Worm (Caenorhabditis elegans) whole organism, early embryonic: Measurements from ENCODE around the gene T19D2.13.
A peak's percentile ranks its signal among the peaks of the same experiment; 100 is the strongest.

ENCODE experiments used
- B0310.2 ChIP-seq: sonication (generic microtip); optimal IDR thresholded peaks from 2 replicates; lab custom pipeline; 2016; ENCODE audit warnings: mild to moderate bottlenecking, missing genetic modification characterization, missing compliant biosample characterization
- F13C5.2 ChIP-seq: sonication (generic microtip); optimal IDR thresholded peaks from 2 replicates; lab custom pipeline; 2017; ENCODE audit warnings: mild to moderate bottlenecking, missing genetic modification characterization, inconsistent platforms, missing compliant biosample characterization
- aly-1 ChIP-seq: sonication (generic microtip); optimal IDR thresholded peaks from 2 replicates; lab custom pipeline; 2016; ENCODE audit warnings: missing genetic modification characterization, missing compliant biosample characterization
- ama-1 ChIP-seq: fragments of 150-350 bp; optimal IDR thresholded peaks from 2 replicates; lab custom pipeline; 2014
- ceh-13 ChIP-seq: fragments of 200-800 bp; sonication (Bioruptor generic); optimal IDR thresholded peaks from 2 replicates; lab custom pipeline; 2018; ENCODE audit warnings: mild to moderate bottlenecking, missing genetic modification characterization, missing compliant biosample characterization
- ceh-36 ChIP-seq: sonication (generic microtip); optimal IDR thresholded peaks from 2 replicates; lab custom pipeline; 2016; ENCODE audit warnings: missing genetic modification characterization, inconsistent platforms, missing compliant biosample characterization
- ets-7 ChIP-seq: sonication (generic microtip); optimal IDR thresholded peaks from 2 replicates; lab custom pipeline; 2016; ENCODE audit warnings: missing genotype, missing genetic modification characterization, missing compliant biosample characterization
- flt-1 ChIP-seq: fragments of 200-800 bp; sonication (Bioruptor generic); IDR thresholded peaks from 2 replicates; pipeline ENCODE4 v1.3.6; 2022; ENCODE audit warnings: missing genetic modification characterization, missing compliant biosample characterization
- hmbx-1 ChIP-seq: sonication (generic microtip); optimal IDR thresholded peaks from 2 replicates; lab custom pipeline; 2016; ENCODE audit warnings: mild to moderate bottlenecking, missing genetic modification characterization, missing compliant biosample characterization
- hmg-4 ChIP-seq: fragments of 200-800 bp; sonication (Bioruptor generic); optimal IDR thresholded peaks from 2 replicates; lab custom pipeline; 2018; ENCODE audit warnings: mild to moderate bottlenecking, missing genetic modification characterization, missing compliant biosample characterization
- hnd-1 ChIP-seq: sonication (generic microtip); optimal IDR thresholded peaks from 2 replicates; lab custom pipeline; 2016; ENCODE audit warnings: missing genetic modification characterization, missing compliant biosample characterization
- pes-1 ChIP-seq: fragments of 200-800 bp; sonication (Bioruptor generic); IDR thresholded peaks from 2 replicates; pipeline ENCODE4 v1.3.6; 2022; ENCODE audit warnings: missing genetic modification reagents, missing genetic modification characterization, missing compliant biosample characterization
- scrt-1 ChIP-seq: fragments of 200-800 bp; sonication (Bioruptor generic); IDR thresholded peaks from 2 replicates; pipeline ENCODE4 v1.3.6; 2022; ENCODE audit warnings: missing genetic modification characterization, missing compliant biosample characterization
- sea-1 ChIP-seq: fragments of 200-800 bp; sonication (Bioruptor generic); conservative IDR thresholded peaks from 2 replicates; pipeline ENCODE4 v1.3.6; 2022; ENCODE audit warnings: missing genetic modification characterization, missing compliant biosample characterization
- tbx-11 ChIP-seq: fragments of 200-800 bp; sonication (Bioruptor generic); IDR thresholded peaks from 2 replicates; pipeline ENCODE4 v1.3.6; 2022; ENCODE audit warnings: missing genetic modification characterization, missing compliant biosample characterization
- tbx-37 ChIP-seq: fragments of 200-800 bp; sonication (Bioruptor generic); conservative IDR thresholded peaks from 2 replicates; pipeline ENCODE4 v1.3.6; 2022; ENCODE audit warnings: missing genetic modification reagents, missing genetic modification characterization, missing compliant biosample characterization
- tra-4 ChIP-seq: sonication (generic microtip); optimal IDR thresholded peaks from 2 replicates; lab custom pipeline; 2017; ENCODE audit warnings: missing genetic modification characterization, missing compliant biosample characterization

T19D2.13 gene

DNA sequence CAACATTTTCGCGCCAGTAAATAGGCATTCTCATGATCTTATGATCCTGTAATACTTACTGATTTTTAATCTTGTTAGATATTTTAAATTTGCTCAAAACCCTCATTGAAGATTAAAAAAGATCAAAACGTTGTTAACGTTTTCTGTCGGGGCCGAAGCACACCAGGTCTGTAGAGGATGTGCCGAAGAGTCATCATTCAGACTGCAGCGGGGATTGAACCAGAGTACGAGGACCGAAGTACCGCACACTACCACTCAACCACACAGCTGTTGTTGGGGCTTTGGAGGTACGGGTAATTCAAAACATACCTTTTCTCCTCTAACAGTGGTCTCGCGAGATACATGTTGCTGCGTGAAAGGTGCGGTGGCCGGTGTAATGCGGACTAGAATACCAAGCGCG, 27.9 kb downstream of the T19D2.13 start:
- peak; percentile 33 for TF ChIP-seq hmbx-1
- TF ChIP-seq tbx-37 (GFP tag; lab: Robert Waterston, UW) = peak; percentile 50; the same call in 1 of the 2 replicates
- peak; percentile 49 for TF ChIP-seq ceh-13 (GFP tag; lab: Kevin White, UChicago)
- peak; percentile 42 for TF ChIP-seq F13C5.2
- TF ChIP-seq hnd-1 (tag; lab: Kevin White, UChicago) = peak; percentile 35
- TF ChIP-seq ama-1 (lab: Kevin White, UChicago) = no peak
- TF ChIP-seq scrt-1 (GFP tag; lab: Robert Waterston, UW) = peak; percentile 82
- peak; percentile 49 for TF ChIP-seq tra-4 (tag; lab: Kevin White, UChicago)
- peak; percentile 75 for TF ChIP-seq B0310.2
- peak; percentile 55 for TF ChIP-seq aly-1 (tag; lab: Kevin White, UChicago)
- peak; percentile 77; the same call in 1 of the 2 replicates for TF ChIP-seq sea-1 (GFP tag; lab: Robert Waterston, UW)
- TF ChIP-seq ets-7 (tag; lab: Kevin White, UChicago) = no peak
- TF ChIP-seq flt-1 = peak; percentile 70
- TF ChIP-seq pes-1 (GFP tag; lab: Robert Waterston, UW) = peak; percentile 83
- TF ChIP-seq ceh-36 (tag; lab: Kevin White, UChicago) = peak; percentile 85
- peak; percentile 64 for TF ChIP-seq tbx-11 (GFP tag; lab: Robert Waterston, UW)
- TF ChIP-seq hmg-4 (GFP tag; lab: Kevin White, UChicago) = peak; percentile 76

DNA sequence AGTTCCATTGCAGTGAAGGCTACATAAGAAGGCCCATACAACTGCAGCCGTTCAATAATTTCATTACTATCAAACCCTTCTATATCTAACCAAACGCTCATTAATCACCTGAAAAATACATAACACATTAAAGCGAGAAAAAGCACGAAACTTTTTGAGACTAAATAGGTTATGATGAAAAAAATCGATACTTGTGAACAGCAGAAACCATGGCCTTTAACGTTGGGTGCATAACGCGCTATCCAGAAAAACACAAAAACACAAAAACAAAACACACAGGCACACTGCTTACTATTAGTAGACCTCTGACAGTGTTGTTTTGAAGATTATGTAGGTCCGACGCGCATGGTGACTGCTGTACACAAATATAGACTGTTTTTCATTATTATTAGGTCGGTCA, 30.9 kb downstream of the T19D2.13 start, which contains the start of gene T22B2.5:
Gene T22B2.5 (minus strand): TSS at position 101 of the 400 bp plus-strand sequence.
- no peak for TF ChIP-seq tra-4 (tag; lab: Kevin White, UChicago)
- TF ChIP-seq ceh-13 (GFP tag; lab: Kevin White, UChicago) = no peak
- no peak for TF ChIP-seq scrt-1 (GFP tag; lab: Robert Waterston, UW)
- TF ChIP-seq hmbx-1 = no peak
- no peak for TF ChIP-seq ets-7 (tag; lab: Kevin White, UChicago)
- no peak for TF ChIP-seq hnd-1 (tag; lab: Kevin White, UChicago)
- TF ChIP-seq ceh-36 (tag; lab: Kevin White, UChicago) = no peak
- no peak for TF ChIP-seq tbx-11 (GFP tag; lab: Robert Waterston, UW)
- TF ChIP-seq sea-1 (GFP tag; lab: Robert Waterston, UW) = no peak
- no peak for TF ChIP-seq pes-1 (GFP tag; lab: Robert Waterston, UW)
- TF ChIP-seq ama-1 (lab: Kevin White, UChicago) = no peak
- no peak for TF ChIP-seq flt-1
- no peak for TF ChIP-seq aly-1 (tag; lab: Kevin White, UChicago)
- TF ChIP-seq F13C5.2 = no peak
- no peak for TF ChIP-seq tbx-37 (GFP tag; lab: Robert Waterston, UW)
- TF ChIP-seq B0310.2 = no peak
- TF ChIP-seq hmg-4 (GFP tag; lab: Kevin White, UChicago) = no peak

DNA sequence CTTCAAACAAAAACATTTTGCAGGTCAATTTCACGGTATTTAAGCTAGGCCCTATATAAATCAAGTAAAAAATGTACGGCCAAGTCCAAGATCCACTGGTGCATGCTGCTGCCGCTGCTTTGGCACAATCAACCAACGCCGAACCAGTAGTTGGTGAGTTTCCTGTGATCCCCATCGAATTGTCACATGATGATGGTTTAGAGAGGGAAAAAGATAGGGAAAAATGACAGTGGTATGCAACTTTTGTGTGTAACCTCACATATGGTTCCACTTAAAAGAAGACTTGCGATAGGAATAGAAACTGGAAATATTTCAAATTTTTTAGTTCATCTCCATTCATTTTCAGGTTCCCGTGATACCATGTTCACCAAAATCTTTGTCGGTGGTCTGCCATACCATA, 37.6 kb downstream of the T19D2.13 start, which contains the start of gene sup-12:
Gene sup-12 (plus strand): TSS at position 17 of the 400 bp plus-strand sequence.
- no peak for TF ChIP-seq scrt-1 (GFP tag; lab: Robert Waterston, UW)
- no peak for TF ChIP-seq hmbx-1
- no peak for TF ChIP-seq F13C5.2
- no peak for TF ChIP-seq ceh-13 (GFP tag; lab: Kevin White, UChicago)
- TF ChIP-seq hnd-1 (tag; lab: Kevin White, UChicago) = no peak
- no peak for TF ChIP-seq tbx-11 (GFP tag; lab: Robert Waterston, UW)
- TF ChIP-seq ama-1 (lab: Kevin White, UChicago) = no peak
- no peak for TF ChIP-seq B0310.2

DNA sequence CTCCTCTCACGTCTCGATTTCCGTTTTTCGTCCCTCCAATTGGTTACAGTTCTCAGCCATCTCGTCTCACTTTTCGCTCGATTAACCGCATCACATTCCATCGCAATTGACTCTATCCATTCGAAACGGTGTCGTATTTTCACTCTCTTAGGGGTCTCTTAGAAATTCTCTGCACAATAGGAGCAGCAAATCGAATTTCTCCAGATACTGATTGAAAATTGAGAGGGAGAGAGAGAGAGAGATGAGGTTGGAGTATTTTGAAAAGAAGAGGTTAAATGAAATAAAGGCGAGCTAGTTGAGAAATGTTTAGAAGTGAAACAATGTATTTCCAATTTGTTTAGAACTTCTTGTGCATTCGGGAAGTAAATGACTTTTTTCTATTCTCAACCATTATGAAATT, 40.8 kb downstream of the T19D2.13 start:
- no peak for TF ChIP-seq hmbx-1
- no peak for TF ChIP-seq hmg-4 (GFP tag; lab: Kevin White, UChicago)
- TF ChIP-seq sea-1 (GFP tag; lab: Robert Waterston, UW) = no peak
- no peak for TF ChIP-seq B0310.2
- no peak for TF ChIP-seq tbx-37 (GFP tag; lab: Robert Waterston, UW)
- no peak for TF ChIP-seq aly-1 (tag; lab: Kevin White, UChicago)
- TF ChIP-seq pes-1 (GFP tag; lab: Robert Waterston, UW) = no peak
- no peak for TF ChIP-seq ets-7 (tag; lab: Kevin White, UChicago)
- no peak for TF ChIP-seq ama-1 (lab: Kevin White, UChicago)
- no peak for TF ChIP-seq flt-1
- no peak for TF ChIP-seq tbx-11 (GFP tag; lab: Robert Waterston, UW)
- TF ChIP-seq scrt-1 (GFP tag; lab: Robert Waterston, UW) = no peak
- no peak for TF ChIP-seq tra-4 (tag; lab: Kevin White, UChicago)

DNA sequence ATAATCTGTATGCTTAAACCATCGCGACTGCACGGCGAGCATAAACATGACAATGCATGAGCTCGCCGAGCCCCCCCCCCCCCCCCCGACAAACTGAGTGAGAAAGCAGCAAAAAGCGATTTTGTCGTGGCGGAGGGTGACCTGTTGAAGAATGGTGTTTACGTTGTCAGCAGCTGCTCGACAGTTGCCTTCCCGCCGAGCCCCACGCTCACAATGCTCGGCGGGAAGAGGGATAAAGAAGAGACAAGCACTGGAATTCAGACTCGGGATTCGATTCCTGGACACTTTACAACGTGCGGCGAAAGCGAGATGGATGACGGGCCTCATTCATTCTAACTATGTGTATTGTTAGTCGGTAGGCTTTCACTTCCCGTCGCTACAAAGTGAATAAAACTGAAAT, 41.5 kb downstream of the T19D2.13 start:
- TF ChIP-seq hnd-1 (tag; lab: Kevin White, UChicago) (no peak), aly-1 (tag; lab: Kevin White, UChicago) (no peak)

DNA sequence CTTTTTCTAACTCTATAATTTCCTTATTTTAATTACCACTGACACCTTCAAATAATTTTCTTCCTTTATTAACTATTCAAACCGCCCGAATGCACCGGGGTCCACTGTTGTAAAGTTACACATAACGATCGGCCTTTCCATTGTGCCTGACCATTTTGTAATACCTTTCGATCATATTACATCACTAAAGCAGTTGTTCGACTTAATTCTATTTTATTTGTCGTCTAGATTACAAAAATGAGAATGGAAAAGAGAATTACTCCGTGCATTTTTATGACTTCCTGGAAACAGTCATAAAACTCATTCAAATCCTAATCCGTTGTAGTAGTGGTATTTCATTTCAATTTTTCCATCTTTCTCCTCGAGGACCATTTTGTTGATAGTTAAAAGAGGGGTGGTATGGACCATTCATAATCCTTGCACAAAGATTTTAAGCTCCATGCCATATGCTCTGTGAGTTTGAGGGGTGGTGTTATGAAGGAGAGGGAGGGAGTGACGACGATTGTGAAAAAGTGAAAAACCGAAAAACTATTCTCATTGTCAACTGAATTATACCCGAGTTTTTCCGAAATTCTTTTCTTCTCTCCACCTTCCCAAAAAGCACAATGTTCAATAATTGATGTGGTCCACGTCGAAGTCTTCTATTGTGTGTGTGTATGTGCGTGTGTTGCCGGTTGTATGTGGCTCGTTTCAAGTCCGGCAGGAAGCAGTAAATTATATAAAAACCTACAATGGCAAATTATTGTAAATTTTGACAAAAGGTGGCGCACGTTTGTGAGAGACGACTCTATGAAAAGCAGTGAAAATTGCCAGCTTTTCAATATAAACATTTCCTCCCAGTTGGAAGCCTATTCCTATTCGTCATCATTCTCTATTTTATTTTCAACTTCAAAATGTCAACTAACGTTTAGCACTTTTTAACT, 43.7 kb downstream of the T19D2.13 start:
- TF ChIP-seq tbx-37 (GFP tag; lab: Robert Waterston, UW) (no peak), aly-1 (tag; lab: Kevin White, UChicago) (no peak), hmg-4 (GFP tag; lab: Kevin White, UChicago) (no peak), tbx-11 (GFP tag; lab: Robert Waterston, UW) (no peak)

DNA sequence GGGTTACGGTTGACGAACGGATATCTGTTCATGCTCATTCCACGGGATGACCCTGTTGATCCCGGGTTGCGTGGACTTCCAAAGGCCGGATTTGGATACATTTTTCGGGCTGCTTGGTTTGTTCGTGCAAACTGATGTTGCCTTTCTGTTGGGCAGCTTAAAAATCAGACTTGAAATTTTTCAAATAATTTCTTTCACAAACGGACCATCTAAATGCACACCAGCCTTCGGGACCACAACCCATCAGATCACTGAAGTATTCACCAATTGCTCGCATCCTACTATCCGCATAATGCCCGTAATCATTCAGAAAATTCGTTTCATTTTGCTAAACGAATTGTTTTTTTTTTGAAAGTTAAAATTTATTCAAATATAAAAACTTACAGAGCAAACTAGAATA, 46.6 kb downstream of the T19D2.13 start, which contains the start of gene F47F2.3:
Gene F47F2.3 (minus strand): TSS at position 101 of the 400 bp plus-strand sequence.
- TF ChIP-seq sea-1 (GFP tag; lab: Robert Waterston, UW) (no peak), scrt-1 (GFP tag; lab: Robert Waterston, UW) (no peak), hmg-4 (GFP tag; lab: Kevin White, UChicago) (no peak), tra-4 (tag; lab: Kevin White, UChicago) (no peak), tbx-37 (GFP tag; lab: Robert Waterston, UW) (no peak), hnd-1 (tag; lab: Kevin White, UChicago) (no peak), aly-1 (tag; lab: Kevin White, UChicago) (no peak), ets-7 (tag; lab: Kevin White, UChicago) (no peak), F13C5.2 (no peak), B0310.2 (no peak)
